Worm (Caenorhabditis elegans): ENCODE results near the gene atg-16.1.

DNA sequence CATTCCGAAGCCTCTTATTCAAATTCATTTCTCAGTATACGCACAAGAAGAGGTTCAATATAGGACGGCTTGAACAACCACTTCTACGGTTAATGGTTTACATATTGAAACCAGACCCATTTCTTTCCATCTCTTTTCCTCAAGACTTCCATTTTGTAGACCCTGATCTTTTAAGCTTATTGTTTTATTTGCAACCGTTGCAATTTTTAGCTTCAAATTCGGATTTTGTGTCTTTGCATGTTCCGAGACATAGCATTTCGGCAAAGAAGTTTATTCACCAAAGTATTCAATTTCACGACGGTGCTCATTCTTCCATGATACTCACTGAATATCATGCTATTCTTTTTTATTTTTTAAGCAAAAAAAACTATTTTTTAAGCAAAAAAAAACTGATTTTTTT, 4.0 kb upstream of the atg-16.1 start, which contains the start of gene nmur-3:
- TF ChIP-seq T22C8.4 (GFP tag; IDR thresholded peaks at IDR 0.05): no peak
- no peak for TF ChIP-seq flt-1 (GFP tag; IDR thresholded peaks at IDR 0.05)

Data from whole organism, midembryonic.